Worm (Caenorhabditis elegans): ENCODE data around the gene Y82E9BL.18.

ce11 chrIII:1342919-1343419 lies 16.4 kb downstream of the Y82E9BL.18 start, which contains the start of gene fbxa-27:
- no peak for TF ChIP-seq ztf-4 (tag; optimal IDR thresholded peaks at IDR 0.05)
- no peak for TF ChIP-seq ztf-11 (tag; optimal IDR thresholded peaks at IDR 0.05)
- TF ChIP-seq sem-4 (tag; optimal IDR thresholded peaks at IDR 0.05) = no peak
- no peak for TF ChIP-seq R02D3.7 (tag; optimal IDR thresholded peaks at IDR 0.05)
- TF ChIP-seq fos-1 (tag; optimal IDR thresholded peaks at IDR 0.05) = no peak
- no peak for TF ChIP-seq mdl-1 (tag; optimal IDR thresholded peaks at IDR 0.05)
- no peak for TF ChIP-seq elt-1 (tag; optimal IDR thresholded peaks at IDR 0.05)
- no peak for TF ChIP-seq dmd-4 (tag; optimal IDR thresholded peaks at IDR 0.05)
- TF ChIP-seq ama-1 (optimal IDR thresholded peaks at IDR 0.05) = no peak
- no peak for TF ChIP-seq F13H6.1 (tag; optimal IDR thresholded peaks at IDR 0.05)

Measured in whole organism, L2 larva.